Worm (Caenorhabditis elegans): ENCODE measurements around the gene rbx-1.
A peak's percentile ranks its signal among the peaks of the same experiment; 100 is the strongest.

DNA sequence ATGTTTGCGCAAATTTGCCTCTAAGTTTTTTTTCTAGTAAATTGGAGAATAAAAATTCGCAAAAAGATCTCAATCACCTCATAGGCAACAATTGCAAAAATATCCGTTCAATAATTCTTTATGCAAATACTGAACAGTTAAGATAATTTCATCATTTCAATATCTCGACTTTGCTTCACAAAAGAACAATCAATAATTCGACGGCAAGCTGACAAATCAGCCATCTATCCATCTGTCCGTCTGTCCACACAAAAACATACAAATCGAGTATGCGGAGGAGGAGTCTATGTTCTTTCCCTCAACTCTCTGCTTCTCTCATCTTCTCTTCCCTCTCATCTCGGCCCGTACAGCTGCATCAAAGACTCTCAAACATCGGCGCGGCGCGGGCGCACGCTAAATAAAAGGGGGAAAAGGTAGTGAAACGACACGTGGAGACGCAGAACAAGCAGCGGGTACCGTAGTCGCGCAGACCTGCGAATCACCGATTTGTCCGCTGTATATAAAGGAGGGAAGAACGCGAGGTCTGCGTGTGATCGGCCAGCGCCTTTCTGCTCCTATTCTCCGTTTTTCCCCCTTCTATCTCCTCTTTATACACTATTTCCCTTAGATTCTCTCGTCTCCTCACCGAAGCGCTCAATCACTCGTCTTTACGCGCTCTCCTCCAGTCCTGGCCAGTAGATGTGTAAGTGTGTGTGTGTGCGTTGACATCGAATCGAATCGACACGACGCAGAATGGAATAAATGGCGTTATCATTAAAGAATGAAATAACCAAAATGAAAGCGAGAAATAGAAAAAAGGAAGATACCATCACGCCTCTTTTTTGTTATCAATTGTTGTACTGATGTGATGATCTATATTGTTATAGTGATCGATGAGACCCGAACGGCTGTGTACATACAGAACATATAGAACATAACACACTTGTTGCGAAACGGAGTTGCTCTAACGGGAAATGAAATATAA, 40.7 kb upstream of the rbx-1 start:
- TF ChIP-seq F13H6.1 (tag; optimal IDR thresholded peaks at IDR 0.05) (peak; percentile 94), elt-4 (tag; optimal IDR thresholded peaks at IDR 0.05) (no peak), C08G9.2 (tag; optimal IDR thresholded peaks at IDR 0.05) (peak; percentile 74)
